Worm (Caenorhabditis elegans) whole organism, early embryonic: ENCODE measurements around the gene str-74.

ENCODE experiments used
- B0310.2 ChIP-seq: sonication (generic microtip); optimal IDR thresholded peaks from 2 replicates; lab custom pipeline; 2016; ENCODE audit warnings: mild to moderate bottlenecking, missing genetic modification characterization, missing compliant biosample characterization
- F13C5.2 ChIP-seq: sonication (generic microtip); optimal IDR thresholded peaks from 2 replicates; lab custom pipeline; 2017; ENCODE audit warnings: mild to moderate bottlenecking, missing genetic modification characterization, inconsistent platforms, missing compliant biosample characterization
- aly-1 ChIP-seq: sonication (generic microtip); optimal IDR thresholded peaks from 2 replicates; lab custom pipeline; 2016; ENCODE audit warnings: missing genetic modification characterization, missing compliant biosample characterization
- ama-1 ChIP-seq: fragments of 150-350 bp; optimal IDR thresholded peaks from 2 replicates; lab custom pipeline; 2014
- ceh-13 ChIP-seq: fragments of 200-800 bp; sonication (Bioruptor generic); optimal IDR thresholded peaks from 2 replicates; lab custom pipeline; 2018; ENCODE audit warnings: mild to moderate bottlenecking, missing genetic modification characterization, missing compliant biosample characterization
- ceh-36 ChIP-seq: sonication (generic microtip); optimal IDR thresholded peaks from 2 replicates; lab custom pipeline; 2016; ENCODE audit warnings: missing genetic modification characterization, inconsistent platforms, missing compliant biosample characterization
- ets-7 ChIP-seq: sonication (generic microtip); optimal IDR thresholded peaks from 2 replicates; lab custom pipeline; 2016; ENCODE audit warnings: missing genotype, missing genetic modification characterization, missing compliant biosample characterization
- flt-1 ChIP-seq: fragments of 200-800 bp; sonication (Bioruptor generic); IDR thresholded peaks from 2 replicates; pipeline ENCODE4 v1.3.6; 2022; ENCODE audit warnings: missing genetic modification characterization, missing compliant biosample characterization
- hmbx-1 ChIP-seq: sonication (generic microtip); optimal IDR thresholded peaks from 2 replicates; lab custom pipeline; 2016; ENCODE audit warnings: mild to moderate bottlenecking, missing genetic modification characterization, missing compliant biosample characterization
- hmg-4 ChIP-seq: fragments of 200-800 bp; sonication (Bioruptor generic); optimal IDR thresholded peaks from 2 replicates; lab custom pipeline; 2018; ENCODE audit warnings: mild to moderate bottlenecking, missing genetic modification characterization, missing compliant biosample characterization
- hnd-1 ChIP-seq: sonication (generic microtip); optimal IDR thresholded peaks from 2 replicates; lab custom pipeline; 2016; ENCODE audit warnings: missing genetic modification characterization, missing compliant biosample characterization
- pes-1 ChIP-seq: fragments of 200-800 bp; sonication (Bioruptor generic); IDR thresholded peaks from 2 replicates; pipeline ENCODE4 v1.3.6; 2022; ENCODE audit warnings: missing genetic modification reagents, missing genetic modification characterization, missing compliant biosample characterization
- scrt-1 ChIP-seq: fragments of 200-800 bp; sonication (Bioruptor generic); IDR thresholded peaks from 2 replicates; pipeline ENCODE4 v1.3.6; 2022; ENCODE audit warnings: missing genetic modification characterization, missing compliant biosample characterization
- sea-1 ChIP-seq: fragments of 200-800 bp; sonication (Bioruptor generic); conservative IDR thresholded peaks from 2 replicates; pipeline ENCODE4 v1.3.6; 2022; ENCODE audit warnings: missing genetic modification characterization, missing compliant biosample characterization
- tbx-11 ChIP-seq: fragments of 200-800 bp; sonication (Bioruptor generic); IDR thresholded peaks from 2 replicates; pipeline ENCODE4 v1.3.6; 2022; ENCODE audit warnings: missing genetic modification characterization, missing compliant biosample characterization
- tbx-37 ChIP-seq: fragments of 200-800 bp; sonication (Bioruptor generic); conservative IDR thresholded peaks from 2 replicates; pipeline ENCODE4 v1.3.6; 2022; ENCODE audit warnings: missing genetic modification reagents, missing genetic modification characterization, missing compliant biosample characterization
- tra-4 ChIP-seq: sonication (generic microtip); optimal IDR thresholded peaks from 2 replicates; lab custom pipeline; 2017; ENCODE audit warnings: missing genetic modification characterization, missing compliant biosample characterization

str-74 gene

ce11 chrX:10230872-10231271 is 10.0 kb downstream of the str-74 start:
- TF ChIP-seq sea-1 (no peak), ets-7 (tag; lab: Kevin White, UChicago) (no peak), F13C5.2 (tag; lab: Kevin White, UChicago) (no peak)

DNA sequence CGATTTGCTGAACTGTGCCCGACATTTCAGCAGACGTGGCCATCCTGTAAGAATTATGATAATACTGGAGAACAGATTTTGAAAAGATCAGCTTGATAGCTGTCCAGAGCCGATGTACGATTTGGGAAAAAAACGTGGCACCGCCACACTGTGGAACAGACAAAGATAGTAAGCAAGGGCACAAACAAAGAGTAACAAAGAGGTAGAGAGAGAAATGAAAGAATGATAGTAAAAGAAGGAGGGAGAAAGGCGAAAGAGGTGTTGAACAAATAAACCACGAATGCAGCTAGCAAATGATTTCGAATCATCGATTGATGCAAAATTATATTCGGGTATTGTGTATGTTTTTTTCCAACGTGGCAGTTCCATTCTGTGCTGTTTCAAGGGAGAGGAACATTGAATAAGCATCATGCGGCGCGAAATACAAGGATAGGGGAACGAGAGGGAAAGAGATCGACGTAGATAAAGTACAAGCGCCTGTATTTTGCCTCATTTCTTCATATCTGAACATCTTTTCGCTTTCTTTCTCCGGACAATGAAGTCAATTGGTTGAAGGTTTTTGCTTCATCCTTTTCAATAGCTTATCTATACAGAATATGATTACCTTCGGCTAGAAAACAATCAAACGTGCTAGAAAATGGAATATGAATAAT is 12.6 kb downstream of the str-74 start, which contains the start of gene C14H10.3:
Gene C14H10.3 (minus strand): TSS at position 44 of the 653 bp plus-strand sequence.
- TF ChIP-seq tra-4 (tag; lab: Kevin White, UChicago) (no peak), ama-1 (no peak), scrt-1 (GFP tag; lab: Robert Waterston, UW) (no peak), pes-1 (GFP tag; lab: Robert Waterston, UW) (no peak), F13C5.2 (tag; lab: Kevin White, UChicago) (no peak), hnd-1 (tag; lab: Kevin White, UChicago) (no peak), B0310.2 (tag; lab: Kevin White, UChicago) (no peak), tbx-37 (GFP tag; lab: Robert Waterston, UW) (no peak), sea-1 (no peak)

- TF ChIP-seq ama-1 (no peak), hmg-4 (no peak), pes-1 (GFP tag; lab: Robert Waterston, UW) (no peak), hnd-1 (tag; lab: Kevin White, UChicago) (no peak), tra-4 (tag; lab: Kevin White, UChicago) (no peak), B0310.2 (tag; lab: Kevin White, UChicago) (no peak)
Observed at ce11 chrX:10227217-10227616, 13.6 kb downstream of the str-74 start.

- no peak for TF ChIP-seq F13C5.2 (tag; lab: Kevin White, UChicago)
- TF ChIP-seq flt-1 (GFP tag; lab: Robert Waterston, UW): no peak
- TF ChIP-seq ceh-36 (tag; lab: Kevin White, UChicago): no peak
- TF ChIP-seq tra-4 (tag; lab: Kevin White, UChicago): no peak
- TF ChIP-seq aly-1 (tag; lab: Kevin White, UChicago): no peak
- no peak for TF ChIP-seq sea-1
- no peak for TF ChIP-seq tbx-37 (GFP tag; lab: Robert Waterston, UW)
- TF ChIP-seq tbx-11 (GFP tag; lab: Robert Waterston, UW): no peak
- no peak for TF ChIP-seq hmg-4
- TF ChIP-seq pes-1 (GFP tag; lab: Robert Waterston, UW): no peak
- no peak for TF ChIP-seq B0310.2 (tag; lab: Kevin White, UChicago)
- TF ChIP-seq scrt-1 (GFP tag; lab: Robert Waterston, UW): no peak
- TF ChIP-seq ama-1: no peak
- no peak for TF ChIP-seq ceh-13 (GFP tag; lab: Kevin White, UChicago)
- TF ChIP-seq hmbx-1 (tag; lab: Kevin White, UChicago): no peak
- no peak for TF ChIP-seq hnd-1 (tag; lab: Kevin White, UChicago)
- no peak for TF ChIP-seq ets-7 (tag; lab: Kevin White, UChicago)
Observed at ce11 chrX:10225845-10226244, 15.0 kb downstream of the str-74 start.

DNA sequence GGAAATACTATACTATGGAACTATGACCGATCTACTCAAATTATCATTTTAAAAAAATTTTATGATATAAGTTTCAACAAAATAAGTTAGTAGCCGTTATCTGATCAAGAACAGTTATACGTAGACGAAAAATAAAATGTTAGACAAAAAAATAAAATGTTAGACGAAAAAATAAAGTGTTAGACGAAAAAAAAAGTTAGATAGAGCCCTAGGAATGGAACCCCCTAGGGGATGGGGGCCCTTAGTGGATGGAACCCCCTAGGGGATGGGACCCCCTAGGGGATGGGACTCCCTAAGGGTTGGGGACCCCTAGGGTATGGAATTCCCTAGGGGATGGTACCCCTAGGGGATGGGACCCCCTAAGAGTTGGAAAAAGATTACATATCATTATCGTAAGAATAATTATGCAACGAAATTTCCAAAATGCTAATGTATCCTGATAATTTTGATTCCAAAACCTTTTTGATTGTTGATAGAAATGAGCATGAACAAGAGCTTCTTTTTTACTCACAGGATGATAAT is 21.6 kb downstream of the str-74 start:
- TF ChIP-seq tbx-11 (GFP tag; lab: Robert Waterston, UW) (0 out of 2 replicates have a peak, but pooled peaks have one; percentile 43), pes-1 (GFP tag; lab: Robert Waterston, UW) (no peak)

DNA sequence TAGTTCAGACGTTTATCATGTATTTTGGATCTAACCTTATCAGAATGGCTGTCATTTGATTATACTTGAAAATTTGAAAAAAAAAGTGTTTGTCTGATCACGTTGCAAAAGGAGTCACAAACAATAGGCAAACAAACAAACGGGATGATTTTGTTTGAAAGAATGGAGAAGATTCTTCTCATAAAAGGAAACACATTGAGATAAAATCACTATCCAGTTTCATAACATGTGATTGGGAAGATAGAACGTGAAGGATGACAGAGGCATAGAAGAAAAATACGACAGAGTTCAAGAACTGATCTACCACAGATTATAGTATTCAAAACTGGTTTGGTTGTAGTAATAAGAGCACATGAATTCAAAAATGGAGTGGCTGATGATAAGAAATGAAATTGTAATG is 22.1 kb downstream of the str-74 start, which contains the start of gene F44A6.5:
Gene F44A6.5 (minus strand): TSS at position 151 of the 400 bp plus-strand sequence.
- TF ChIP-seq ama-1 (no peak), ceh-13 (GFP tag; lab: Kevin White, UChicago) (no peak), sea-1 (no peak), B0310.2 (tag; lab: Kevin White, UChicago) (no peak), hmbx-1 (tag; lab: Kevin White, UChicago) (no peak), aly-1 (tag; lab: Kevin White, UChicago) (no peak), F13C5.2 (tag; lab: Kevin White, UChicago) (no peak), tbx-11 (GFP tag; lab: Robert Waterston, UW) (no peak)

DNA sequence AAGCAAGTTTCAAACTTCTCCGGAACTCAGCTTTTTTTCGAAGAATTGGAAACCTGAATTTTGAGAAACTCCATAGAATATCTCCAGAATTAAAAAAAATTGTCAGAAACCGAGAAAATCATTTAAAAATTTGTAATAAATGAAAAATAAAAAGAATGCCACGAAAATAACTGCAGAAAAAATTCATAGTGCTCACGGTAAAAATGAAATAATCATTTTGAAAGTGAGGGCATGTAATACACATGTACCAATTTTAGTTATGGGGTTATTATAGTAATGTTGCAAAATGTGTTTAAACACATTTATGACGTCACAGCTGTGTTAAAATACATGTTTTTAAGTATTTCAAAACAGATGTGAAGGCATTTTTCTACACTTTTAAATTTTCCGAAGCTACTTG is 24.0 kb downstream of the str-74 start:
- TF ChIP-seq F13C5.2 (tag; lab: Kevin White, UChicago): no peak
- no peak for TF ChIP-seq B0310.2 (tag; lab: Kevin White, UChicago)
- no peak for TF ChIP-seq ceh-13 (GFP tag; lab: Kevin White, UChicago)
- TF ChIP-seq scrt-1 (GFP tag; lab: Robert Waterston, UW): no peak
- no peak for TF ChIP-seq pes-1 (GFP tag; lab: Robert Waterston, UW)
- no peak for TF ChIP-seq tra-4 (tag; lab: Kevin White, UChicago)
- TF ChIP-seq flt-1 (GFP tag; lab: Robert Waterston, UW): no peak
- no peak for TF ChIP-seq ets-7 (tag; lab: Kevin White, UChicago)
- no peak for TF ChIP-seq tbx-37 (GFP tag; lab: Robert Waterston, UW)
- no peak for TF ChIP-seq aly-1 (tag; lab: Kevin White, UChicago)
- TF ChIP-seq hnd-1 (tag; lab: Kevin White, UChicago): no peak
- TF ChIP-seq ceh-36 (tag; lab: Kevin White, UChicago): no peak
- TF ChIP-seq sea-1: no peak
- no peak for TF ChIP-seq hmbx-1 (tag; lab: Kevin White, UChicago)
- TF ChIP-seq ama-1: no peak

- TF ChIP-seq tbx-37 (GFP tag; lab: Robert Waterston, UW) (no peak), tbx-11 (GFP tag; lab: Robert Waterston, UW) (no peak), aly-1 (tag; lab: Kevin White, UChicago) (no peak), sea-1 (no peak), tra-4 (tag; lab: Kevin White, UChicago) (no peak), pes-1 (GFP tag; lab: Robert Waterston, UW) (no peak), ceh-13 (GFP tag; lab: Kevin White, UChicago) (no peak), hmbx-1 (tag; lab: Kevin White, UChicago) (no peak), F13C5.2 (tag; lab: Kevin White, UChicago) (no peak), hmg-4 (no peak), ceh-36 (tag; lab: Kevin White, UChicago) (no peak), ama-1 (no peak), hnd-1 (tag; lab: Kevin White, UChicago) (no peak), flt-1 (GFP tag; lab: Robert Waterston, UW) (no peak), scrt-1 (GFP tag; lab: Robert Waterston, UW) (no peak), B0310.2 (tag; lab: Kevin White, UChicago) (no peak), ets-7 (tag; lab: Kevin White, UChicago) (no peak)
Observed at ce11 chrX:10216344-10216743, 24.5 kb downstream of the str-74 start.
